Worm (Caenorhabditis elegans) whole organism, midembryonic: ENCODE measurements around the gene srab-26.

Experiments
- T22C8.4 ChIP-seq: fragments of 200-800 bp; sonication (Bioruptor generic); IDR thresholded peaks from 2 replicates; pipeline ENCODE4 v1.3.6; 2022; ENCODE audit warnings: missing genetic modification characterization, missing compliant biosample characterization
- cog-1 ChIP-seq: sonication (generic microtip); optimal IDR thresholded peaks from 2 replicates; lab custom pipeline; 2016; ENCODE audit warnings: missing genetic modification characterization, missing compliant biosample characterization
- flt-1 ChIP-seq: fragments of 200-800 bp; sonication (Bioruptor generic); IDR thresholded peaks from 2 replicates; pipeline ENCODE4 v1.3.6; 2022; ENCODE audit warnings: missing genetic modification characterization, missing compliant biosample characterization
- klf-2 ChIP-seq: fragments of 200-800 bp; sonication (Bioruptor generic); conservative IDR thresholded peaks from 2 replicates; pipeline ENCODE4 v1.3.6; 2022; ENCODE audit warnings: missing genetic modification reagents, missing genetic modification characterization, missing compliant biosample characterization
- med-1 ChIP-seq: sonication (generic microtip); optimal IDR thresholded peaks from 2 replicates; lab custom pipeline; 2017; ENCODE audit warnings: missing genetic modification characterization, mild to moderate bottlenecking, missing compliant biosample characterization, antibody characterized with exemption, missing genetic modification reagents; ENCODE audit not compliant: insufficient read depth
- ref-1 ChIP-seq: fragments of 200-800 bp; sonication (Bioruptor generic); conservative IDR thresholded peaks from 2 replicates; pipeline ENCODE4 v1.3.6; 2022; ENCODE audit warnings: missing genetic modification reagents, missing genetic modification characterization, missing compliant biosample characterization
- tab-1 ChIP-seq: fragments of 200-800 bp; sonication (Bioruptor generic); IDR thresholded peaks from 2 replicates; pipeline ENCODE4 v1.3.6; 2022; ENCODE audit warnings: missing genetic modification characterization, missing compliant biosample characterization
- ztf-23 ChIP-seq: fragments of 200-800 bp; sonication (Bioruptor generic); IDR thresholded peaks from 2 replicates; pipeline ENCODE4 v1.3.6; 2022; ENCODE audit warnings: missing genetic modification reagents, missing genetic modification characterization, missing compliant biosample characterization
- ztf-29 ChIP-seq: fragments of 200-800 bp; sonication (Bioruptor generic); IDR thresholded peaks from 2 replicates; pipeline ENCODE4 v1.3.6; 2022; ENCODE audit warnings: missing genetic modification reagents, missing genetic modification characterization, missing compliant biosample characterization

srab-26 gene

ce11 chrV:9915021-9915420 is 35.7 kb upstream of the srab-26 start, which contains the start of gene mec-9:
mec-9 (minus strand) TSS chrV:9915121.
- TF ChIP-seq cog-1 (tag; lab: Kevin White, UChicago) (no peak), ref-1 (no peak), med-1 (GFP tag; lab: Kevin White, UChicago) (no peak), tab-1 (GFP tag; lab: Robert Waterston, UW) (no peak), ztf-23 (GFP tag; lab: Robert Waterston, UW) (no peak), flt-1 (GFP tag; lab: Robert Waterston, UW) (no peak), ztf-29 (GFP tag; lab: Robert Waterston, UW) (no peak), klf-2 (GFP tag; lab: Robert Waterston, UW) (no peak), T22C8.4 (no peak)

- TF ChIP-seq ztf-23 (GFP tag; lab: Robert Waterston, UW) (no peak), tab-1 (GFP tag; lab: Robert Waterston, UW) (no peak), ref-1 (no peak), klf-2 (GFP tag; lab: Robert Waterston, UW) (no peak), cog-1 (tag; lab: Kevin White, UChicago) (no peak), ztf-29 (GFP tag; lab: Robert Waterston, UW) (no peak), T22C8.4 (no peak), med-1 (GFP tag; lab: Kevin White, UChicago) (no peak), flt-1 (GFP tag; lab: Robert Waterston, UW) (no peak)
Measured at ce11 chrV:9913863-9914262, 34.6 kb upstream of the srab-26 start, which contains the start of gene fipr-10. fipr-10 (plus strand) TSS chrV:9914163.

ce11 chrV:9911165-9911564 is 31.9 kb upstream of the srab-26 start:
- TF ChIP-seq klf-2 (GFP tag; lab: Robert Waterston, UW) (no peak), cog-1 (tag; lab: Kevin White, UChicago) (no peak), T22C8.4 (no peak), ref-1 (no peak), ztf-23 (GFP tag; lab: Robert Waterston, UW) (no peak), med-1 (GFP tag; lab: Kevin White, UChicago) (no peak), flt-1 (GFP tag; lab: Robert Waterston, UW) (no peak), tab-1 (GFP tag; lab: Robert Waterston, UW) (no peak), ztf-29 (GFP tag; lab: Robert Waterston, UW) (no peak)

ce11 chrV:9909624-9910023 is 30.3 kb upstream of the srab-26 start:
- TF ChIP-seq klf-2 (GFP tag; lab: Robert Waterston, UW) (no peak), med-1 (GFP tag; lab: Kevin White, UChicago) (no peak), cog-1 (tag; lab: Kevin White, UChicago) (no peak), ztf-29 (GFP tag; lab: Robert Waterston, UW) (no peak), ref-1 (no peak), ztf-23 (GFP tag; lab: Robert Waterston, UW) (no peak), T22C8.4 (no peak), tab-1 (GFP tag; lab: Robert Waterston, UW) (no peak), flt-1 (GFP tag; lab: Robert Waterston, UW) (no peak)

- TF ChIP-seq med-1 (GFP tag; lab: Kevin White, UChicago), result no peak
Measured at ce11 chrV:9907205-9907604, 27.9 kb upstream of the srab-26 start.

ce11 chrV:9906115-9906514 is 26.8 kb upstream of the srab-26 start, which contains the start of gene fipr-11:
fipr-11 (minus strand) TSS chrV:9906215.
- no peak for TF ChIP-seq ref-1
- TF ChIP-seq flt-1 (GFP tag; lab: Robert Waterston, UW), result no peak
- no peak for TF ChIP-seq T22C8.4
- TF ChIP-seq klf-2 (GFP tag; lab: Robert Waterston, UW), result no peak
- no peak for TF ChIP-seq tab-1 (GFP tag; lab: Robert Waterston, UW)
- no peak for TF ChIP-seq ztf-23 (GFP tag; lab: Robert Waterston, UW)
- no peak for TF ChIP-seq ztf-29 (GFP tag; lab: Robert Waterston, UW)
- TF ChIP-seq cog-1 (tag; lab: Kevin White, UChicago), result no peak
- TF ChIP-seq med-1 (GFP tag; lab: Kevin White, UChicago), result no peak

ce11 chrV:9901119-9901518 is 21.8 kb upstream of the srab-26 start:
- TF ChIP-seq med-1 (GFP tag; lab: Kevin White, UChicago), result no peak
- TF ChIP-seq T22C8.4, result no peak
- TF ChIP-seq ztf-29 (GFP tag; lab: Robert Waterston, UW), result no peak
- TF ChIP-seq cog-1 (tag; lab: Kevin White, UChicago), result no peak
- no peak for TF ChIP-seq klf-2 (GFP tag; lab: Robert Waterston, UW)
- TF ChIP-seq tab-1 (GFP tag; lab: Robert Waterston, UW), result no peak
- no peak for TF ChIP-seq ztf-23 (GFP tag; lab: Robert Waterston, UW)
- TF ChIP-seq ref-1, result no peak
- no peak for TF ChIP-seq flt-1 (GFP tag; lab: Robert Waterston, UW)

ce11 chrV:9899278-9899677 is 20.0 kb upstream of the srab-26 start, which contains the start of gene egl-47:
egl-47 (plus strand) TSS chrV:9899578.
- TF ChIP-seq ref-1, result no peak
- no peak for TF ChIP-seq flt-1 (GFP tag; lab: Robert Waterston, UW)
- no peak for TF ChIP-seq T22C8.4
- TF ChIP-seq med-1 (GFP tag; lab: Kevin White, UChicago), result no peak
- no peak for TF ChIP-seq ztf-29 (GFP tag; lab: Robert Waterston, UW)
- TF ChIP-seq klf-2 (GFP tag; lab: Robert Waterston, UW), result no peak
- no peak for TF ChIP-seq ztf-23 (GFP tag; lab: Robert Waterston, UW)
- TF ChIP-seq cog-1 (tag; lab: Kevin White, UChicago), result no peak
- TF ChIP-seq tab-1 (GFP tag; lab: Robert Waterston, UW), result no peak

ce11 chrV:9889629-9890028 is 10.3 kb upstream of the srab-26 start, which contains the start of gene fshr-1:
fshr-1 (plus strand) TSS chrV:9889837.
- no peak for TF ChIP-seq klf-2 (GFP tag; lab: Robert Waterston, UW)
- TF ChIP-seq cog-1 (tag; lab: Kevin White, UChicago), result no peak
